2 worm cellular contexts compared by ENCODE assay signal in genomic region chrIII:5196298-5197045, ce11.
TF ChIP-seq lines count a peak whose summit lies in the region.

No protein-coding gene starts in this region.

TF ChIP-seq in whole organism, L4 larva, 104 proteins besides CTCF, POLR2A, EP300 and RAD21 (continued from another document):
- TF ChIP-seq nhr-42 (GFP tag; IDR thresholded peaks at IDR 0.05; lab: Robert Waterston, UW) (0 out of 2 replicates have a peak, but pooled peaks have one; percentile 4), duxl-1 (tag; optimal IDR thresholded peaks at IDR 0.05; lab: Kevin White, UChicago; ENCODE audit: poor library complexity) (peak; percentile 66), nhr-237 (tag; optimal IDR thresholded peaks at IDR 0.05; lab: Kevin White, UChicago) (no peak), unc-130 (GFP tag; optimal IDR thresholded peaks at IDR 0.05; lab: Kevin White, UChicago) (no peak), lim-7 (GFP tag; IDR thresholded peaks at IDR 0.05; lab: Robert Waterston, UW) (peak; percentile 58; the same call in 1 of the 2 replicates), pha-4 (GFP tag; IDR thresholded peaks at IDR 0.05; lab: Robert Waterston, UW) (no peak; the same call in none of the 2 replicates), pha-4 (tag; optimal IDR thresholded peaks at IDR 0.05; lab: Kevin White, UChicago) (no peak), egl-27 (tag; optimal IDR thresholded peaks at IDR 0.05; lab: Kevin White, UChicago) (no peak), Y105C5A.15 (GFP tag; IDR thresholded peaks at IDR 0.05; lab: Robert Waterston, UW) (no peak), unc-62 (GFP tag; optimal IDR thresholded peaks at IDR 0.05 in 1 of 2; lab: Kevin White, UChicago) (peak in 1 of 2 experiments; percentile 60), unc-62 (tag; optimal IDR thresholded peaks at IDR 0.05; lab: Kevin White, UChicago) (no peak), daf-12 (tag; optimal IDR thresholded peaks at IDR 0.05; lab: Kevin White, UChicago) (no peak), mep-1 (tag; optimal IDR thresholded peaks at IDR 0.05; lab: Kevin White, UChicago) (peak; percentile 35), ZK337.2 (GFP tag; IDR thresholded peaks at IDR 0.05; lab: Robert Waterston, UW) (no peak), lin-15B (tag; optimal IDR thresholded peaks at IDR 0.05; lab: Kevin White, UChicago) (no peak), skn-1 (tag; optimal IDR thresholded peaks at IDR 0.05; lab: Kevin White, UChicago) (no peak), aha-1 (tag; lab: Kevin White, UChicago) (peak; percentile 97), lin-13 (GFP tag; optimal IDR thresholded peaks at IDR 0.05; lab: Kevin White, UChicago) (peak; percentile 54), Y75B8A.6 (GFP tag; IDR thresholded peaks at IDR 0.05; lab: Robert Waterston, UW) (no peak; the same call in 1 of the 2 replicates), nhr-41 (GFP tag; IDR thresholded peaks at IDR 0.05; lab: Robert Waterston, UW) (no peak), nhr-11 (tag; optimal IDR thresholded peaks at IDR 0.05; lab: Kevin White, UChicago) (no peak), mdl-1 (tag; optimal IDR thresholded peaks at IDR 0.05; lab: Kevin White, UChicago) (no peak), hlh-11 (tag; optimal IDR thresholded peaks at IDR 0.05; lab: Kevin White, UChicago) (peak; percentile 24), lin-38 (GFP tag; IDR thresholded peaks at IDR 0.05; lab: Robert Waterston, UW) (peak; percentile 80), snpc-1.2 (GFP tag; IDR thresholded peaks at IDR 0.05; lab: Robert Waterston, UW) (no peak), set-16 (GFP tag; IDR thresholded peaks at IDR 0.05; lab: Robert Waterston, UW) (no peak), dve-1 (tag; optimal IDR thresholded peaks at IDR 0.05; lab: Kevin White, UChicago; ENCODE audit: insufficient read depth) (peak; percentile 61), F26F4.8 (GFP tag; conservative IDR thresholded peaks at IDR 0.05; lab: Robert Waterston, UW) (no peak), ZK546.5 (tag; optimal IDR thresholded peaks at IDR 0.05; lab: Kevin White, UChicago) (no peak), T20F7.1 (GFP tag; optimal IDR thresholded peaks at IDR 0.05; lab: Kevin White, UChicago) (peak; percentile 7), zfp-3 (GFP tag; conservative IDR thresholded peaks at IDR 0.05; lab: Robert Waterston, UW) (peak; percentile 90), pqm-1 (tag; optimal IDR thresholded peaks at IDR 0.05; lab: Kevin White, UChicago) (no peak), R02D3.7 (tag; optimal IDR thresholded peaks at IDR 0.05; lab: Kevin White, UChicago) (no peak), lin-39 (tag; optimal IDR thresholded peaks at IDR 0.05; lab: Kevin White, UChicago) (no peak), ceh-32 (tag; optimal IDR thresholded peaks at IDR 0.05; lab: Kevin White, UChicago; ENCODE audit: poor library complexity) (no peak), dpl-1 (GFP tag; optimal IDR thresholded peaks at IDR 0.05; lab: Kevin White, UChicago) (no peak), T26A8.4 (GFP tag; IDR thresholded peaks at IDR 0.05; lab: Robert Waterston, UW) (peak; percentile 71), saeg-2 (GFP tag; IDR thresholded peaks at IDR 0.05; lab: Robert Waterston, UW) (no peak), snpc-4 (tag; optimal IDR thresholded peaks at IDR 0.05; lab: Kevin White, UChicago) (no peak), nhr-6 (tag; optimal IDR thresholded peaks at IDR 0.05; lab: Kevin White, UChicago) (peak; percentile 38), ceh-82 (tag; optimal IDR thresholded peaks at IDR 0.05; lab: Kevin White, UChicago) (no peak), ama-1 (optimal IDR thresholded peaks at IDR 0.05; lab: Kevin White, UChicago) (peak; percentile 55), dmd-6 (GFP tag; IDR thresholded peaks at IDR 0.05; lab: Robert Waterston, UW) (peak; percentile 57), lsy-2 (tag; optimal IDR thresholded peaks at IDR 0.05; lab: Kevin White, UChicago) (no peak), arid-1 (GFP tag; conservative IDR thresholded peaks at IDR 0.05; lab: Robert Waterston, UW) (no peak), attf-4 (tag; optimal IDR thresholded peaks at IDR 0.05; lab: Kevin White, UChicago) (no peak), php-3 (GFP tag; IDR thresholded peaks at IDR 0.05; lab: Robert Waterston, UW) (no peak), nhr-77 (tag; optimal IDR thresholded peaks at IDR 0.05; lab: Kevin White, UChicago) (peak; percentile 0), fkh-10 (GFP tag; optimal IDR thresholded peaks at IDR 0.05; lab: Kevin White, UChicago) (no peak), ceh-62 (tag; optimal IDR thresholded peaks at IDR 0.05; lab: Kevin White, UChicago) (no peak), nhr-25 (tag; optimal IDR thresholded peaks at IDR 0.05; lab: Kevin White, UChicago; ENCODE audit: borderline replicate concordance, insufficient read depth) (peak; percentile 27), madf-9 (GFP tag; conservative IDR thresholded peaks at IDR 0.05; lab: Robert Waterston, UW) (peak; percentile 61), ceh-44 (GFP tag; IDR thresholded peaks at IDR 0.05; lab: Robert Waterston, UW) (no peak), mes-2 (tag; optimal IDR thresholded peaks at IDR 0.05; lab: Kevin White, UChicago; ENCODE audit: poor library complexity, severe bottlenecking) (no peak), Y48G9A.11 (GFP tag; IDR thresholded peaks at IDR 0.05; lab: Robert Waterston, UW) (0 out of 2 replicates have a peak, but pooled peaks have one; percentile 30), rbr-2 (tag; optimal IDR thresholded peaks at IDR 0.05; lab: Kevin White, UChicago) (peak; percentile 14), daf-19 (GFP tag; conservative IDR thresholded peaks at IDR 0.05; lab: Robert Waterston, UW) (0 out of 2 replicates have a peak, but pooled peaks have one; percentile 25), gei-8 (GFP tag; optimal IDR thresholded peaks at IDR 0.05; lab: Kevin White, UChicago) (peak; percentile 34), daf-8 (GFP tag; IDR thresholded peaks at IDR 0.05; lab: Robert Waterston, UW) (no peak), fos-1 (tag; optimal IDR thresholded peaks at IDR 0.05; lab: Kevin White, UChicago) (no peak), F49E8.2 (tag; optimal IDR thresholded peaks at IDR 0.05; lab: Kevin White, UChicago; ENCODE audit: borderline replicate concordance) (no peak), ctbp-1 (GFP tag; IDR thresholded peaks at IDR 0.05; lab: Robert Waterston, UW) (no peak), ztf-7 (tag; optimal IDR thresholded peaks at IDR 0.05; lab: Kevin White, UChicago) (no peak), nhr-111 (GFP tag; optimal IDR thresholded peaks at IDR 0.05; lab: Kevin White, UChicago) (no peak), tag-97 (GFP tag; IDR thresholded peaks at IDR 0.05; lab: Robert Waterston, UW) (no peak)

TF ChIP-seq in whole organism, young adult, 124 proteins besides CTCF, POLR2A, EP300 and RAD21 (continued from another document):
- TF ChIP-seq ekl-4 (GFP tag; IDR thresholded peaks at IDR 0.05; lab: Robert Waterston, UW) (peak; percentile 56; the same call in 1 of the 2 replicates), ama-1 (optimal IDR thresholded peaks at IDR 0.05; lab: Kevin White, UChicago) (no peak), ama-1 (GFP tag; optimal IDR thresholded peaks at IDR 0.05; lab: Kevin White, UChicago) (peak in 1 of 2 experiments; percentile 4), mxl-1 (tag; optimal IDR thresholded peaks at IDR 0.05; lab: Kevin White, UChicago) (no peak), tbp1 (GFP tag; optimal IDR thresholded peaks at IDR 0.05; lab: Kevin White, UChicago) (peak; percentile 8), let-526 (GFP tag; IDR thresholded peaks at IDR 0.05; lab: Robert Waterston, UW) (no peak), lin-26 (GFP tag; IDR thresholded peaks at IDR 0.05; lab: Robert Waterston, UW) (peak; percentile 62; the same call in 1 of the 2 replicates), him-1 (tag; optimal IDR thresholded peaks at IDR 0.05; lab: Kevin White, UChicago) (peak; percentile 99), chd-7 (tag; optimal IDR thresholded peaks at IDR 0.05; lab: Kevin White, UChicago) (peak; percentile 61), dox-1 (GFP tag; IDR thresholded peaks at IDR 0.05; lab: Robert Waterston, UW) (peak; percentile 27; the same call in 1 of the 2 replicates), ZK185.1 (tag; optimal IDR thresholded peaks at IDR 0.05; lab: Kevin White, UChicago; ENCODE audit: poor library complexity, severe bottlenecking) (peak; percentile 45), zim-3 (tag; optimal IDR thresholded peaks at IDR 0.05; lab: Kevin White, UChicago) (peak; percentile 11), ceh-27 (GFP tag; optimal IDR thresholded peaks at IDR 0.05; lab: Kevin White, UChicago) (peak; percentile 25), mcd-1 (GFP tag; IDR thresholded peaks at IDR 0.05; lab: Robert Waterston, UW) (peak; percentile 75), tlf-1 (GFP tag; optimal IDR thresholded peaks at IDR 0.05; lab: Kevin White, UChicago) (peak; percentile 69), atf-7 (tag; optimal IDR thresholded peaks at IDR 0.05; lab: Kevin White, UChicago) (peak; percentile 73)
TF ChIP-seq in whole organism, young adult: peak in this region for 34.
